Worm (Caenorhabditis elegans) whole organism, L1 larva: ENCODE measurements around the gene W08E12.2.
A peak's percentile ranks its signal among the peaks of the same experiment; 100 is the strongest.
"Not testable (repeated sequence)": the region's sequence is repeated elsewhere in the genome, so short reads cannot be mapped to it uniquely, and the experiment has no call there.

Source experiments
- C16A3.4 ChIP-seq: fragments of 150-350 bp; optimal IDR thresholded peaks from 2 replicates; lab custom pipeline; 2014; ENCODE audit warnings: missing biosample characterization, missing genetic modification characterization
- C34B4.2 ChIP-seq: sonication (generic microtip); optimal IDR thresholded peaks from 2 replicates; lab custom pipeline; 2017; ENCODE audit warnings: mild to moderate bottlenecking, missing genetic modification characterization, missing compliant biosample characterization
- F16B12.6 ChIP-seq: fragments of 150-350 bp; optimal IDR thresholded peaks from 2 replicates; lab custom pipeline; 2014; ENCODE audit warnings: missing biosample characterization, missing genetic modification characterization
- ceh-63 ChIP-seq: fragments of 200-800 bp; sonication (Bioruptor generic); optimal IDR thresholded peaks from 2 replicates; lab custom pipeline; 2018; ENCODE audit warnings: mild to moderate bottlenecking, missing genetic modification characterization, missing compliant biosample characterization
- ceh-82 ChIP-seq, 3 experiments: fragments of 150-350 bp in 1 of 3; sonication (generic microtip) in 2 of 3; optimal IDR thresholded peaks; 2 replicates each; lab custom pipeline; 2014 to 2017; ENCODE audit warnings: missing biosample characterization in 3 of 3, missing genetic modification characterization in 3 of 3
- ceh-90 ChIP-seq: sonication (generic microtip); optimal IDR thresholded peaks from 2 replicates; lab custom pipeline; 2016; ENCODE audit warnings: missing genetic modification characterization, missing compliant biosample characterization
- efl-1 ChIP-seq, 4 experiments: fragments of 150-350 bp; optimal IDR thresholded peaks in 3 of 4; peaks in 1 of 4; 1 replicate in 1 of 4; 2 replicates in 3 of 4; lab custom pipeline; 2014; ENCODE audit warnings: missing biosample characterization in 2 of 4, missing genetic modification characterization in 2 of 4, missing genetic modification reagents in 2 of 4
- egl-27 ChIP-seq, 2 experiments: fragments of 150-350 bp in 1 of 2; sonication (generic microtip); optimal IDR thresholded peaks; 3 replicates each; lab custom pipeline; 2017 to 2018; ENCODE audit warnings: missing biosample characterization in 2 of 2, missing genetic modification characterization in 2 of 2, missing genetic modification reagents in 2 of 2
- ets-5 ChIP-seq: fragments of 200-800 bp; sonication (Bioruptor generic); IDR thresholded peaks from 2 replicates; pipeline ENCODE4 v1.3.6; 2022; ENCODE audit warnings: missing genetic modification characterization, missing compliant biosample characterization
- fkh-10 ChIP-seq: sonication (generic microtip); optimal IDR thresholded peaks from 2 replicates; lab custom pipeline; 2017; ENCODE audit warnings: missing biosample characterization, missing genetic modification reagents, missing genetic modification characterization
- hlh-17 ChIP-seq: fragments of 200-800 bp; sonication (Bioruptor generic); optimal IDR thresholded peaks from 2 replicates; lab custom pipeline; 2018; ENCODE audit warnings: missing genetic modification characterization, mild to moderate bottlenecking, missing compliant biosample characterization, moderate library complexity, borderline replicate concordance
- hlh-4 ChIP-seq: sonication (generic microtip); optimal IDR thresholded peaks from 2 replicates; lab custom pipeline; 2016; ENCODE audit warnings: mild to moderate bottlenecking, missing genetic modification characterization, missing compliant biosample characterization
- jun-1 ChIP-seq: fragments of 150-350 bp; optimal IDR thresholded peaks from 2 replicates; lab custom pipeline; 2014; ENCODE audit warnings: missing biosample characterization, missing genetic modification reagents, missing genetic modification characterization
- lin-15B ChIP-seq: fragments of 150-350 bp; sonication (generic microtip); optimal IDR thresholded peaks from 3 replicates; lab custom pipeline; 2014; ENCODE audit warnings: missing biosample characterization, missing genetic modification characterization
- lin-39 ChIP-seq: fragments of 150-350 bp; optimal IDR thresholded peaks from 2 replicates; lab custom pipeline; 2014; ENCODE audit warnings: missing biosample characterization, missing genetic modification reagents, missing genetic modification characterization
- lir-3 ChIP-seq: sonication (generic microtip); optimal IDR thresholded peaks from 2 replicates; lab custom pipeline; 2016; ENCODE audit warnings: mild to moderate bottlenecking, missing genetic modification characterization, moderate library complexity, missing compliant biosample characterization; ENCODE audit not compliant: poor library complexity
- lsy-2 ChIP-seq, 2 experiments: fragments of 150-350 bp; optimal IDR thresholded peaks; 2 replicates each; lab custom pipeline; 2014; ENCODE audit warnings: missing biosample characterization in 2 of 2, missing genetic modification characterization in 2 of 2
- nhr-71 ChIP-seq: sonication (generic microtip); optimal IDR thresholded peaks from 2 replicates; lab custom pipeline; 2016; ENCODE audit warnings: mild to moderate bottlenecking, missing genetic modification characterization, moderate library complexity, missing compliant biosample characterization
- nhr-76 ChIP-seq: sonication (generic microtip); optimal IDR thresholded peaks from 2 replicates; lab custom pipeline; 2017; ENCODE audit warnings: missing biosample characterization, missing genetic modification characterization
- nhr-84 ChIP-seq: sonication (generic microtip); optimal IDR thresholded peaks from 2 replicates; lab custom pipeline; 2017; ENCODE audit warnings: missing biosample characterization, missing genetic modification characterization
- pag-3 ChIP-seq: sonication (generic microtip); optimal IDR thresholded peaks from 2 replicates; lab custom pipeline; 2017; ENCODE audit warnings: missing genetic modification characterization, mild to moderate bottlenecking, missing compliant biosample characterization, antibody characterized with exemption, borderline replicate concordance; ENCODE audit not compliant: insufficient read depth
- pax-3 ChIP-seq: fragments of 200-800 bp; sonication (Bioruptor generic); optimal IDR thresholded peaks from 2 replicates; lab custom pipeline; 2018; ENCODE audit warnings: mild to moderate bottlenecking, missing genetic modification characterization, moderate library complexity, missing compliant biosample characterization
- pqm-1 ChIP-seq: sonication (generic microtip); optimal IDR thresholded peaks from 3 replicates; lab custom pipeline; 2017; ENCODE audit warnings: missing biosample characterization, missing genetic modification characterization
- sup-37 ChIP-seq: fragments of 200-800 bp; sonication (Bioruptor generic); optimal IDR thresholded peaks from 2 replicates; lab custom pipeline; 2018; ENCODE audit warnings: mild to moderate bottlenecking, missing genetic modification characterization, missing compliant biosample characterization
- swsn-7 ChIP-seq: sonication (generic microtip); optimal IDR thresholded peaks from 2 replicates; lab custom pipeline; 2016; ENCODE audit warnings: missing genetic modification characterization, missing compliant biosample characterization
- tlp-1 ChIP-seq: fragments of 150-350 bp; optimal IDR thresholded peaks from 2 replicates; lab custom pipeline; 2014; ENCODE audit warnings: missing biosample characterization, missing genetic modification characterization
- unc-62 ChIP-seq: fragments of 150-350 bp; optimal IDR thresholded peaks from 2 replicates; lab custom pipeline; 2014; ENCODE audit warnings: missing biosample characterization, missing genetic modification reagents, missing genetic modification characterization
- xbp-1 ChIP-seq: sonication (generic microtip); optimal IDR thresholded peaks from 2 replicates; lab custom pipeline; 2016; ENCODE audit warnings: missing genetic modification characterization, missing compliant biosample characterization
- ztf-11 ChIP-seq, 2 experiments: sonication (generic microtip); optimal IDR thresholded peaks; 2 replicates each; lab custom pipeline; 2016 to 2017; ENCODE audit warnings: missing genetic modification characterization in 2 of 2, missing biosample characterization in 1 of 2, missing compliant biosample characterization in 1 of 2
- ztf-4 ChIP-seq: fragments of 150-350 bp; optimal IDR thresholded peaks from 2 replicates; lab custom pipeline; 2014; ENCODE audit warnings: missing biosample characterization, missing genetic modification characterization

W08E12.2 gene

ce11 chrIV:3300492-3300891 is 5.2 kb upstream of the W08E12.2 start, which contains the start of gene W08E12.5:
Gene W08E12.5, plus strand, starts transcription at chrIV:3300792.
- TF ChIP-seq hlh-17 (GFP tag; lab: Kevin White, UChicago) (no peak), efl-1 (optimal IDR thresholded peaks at IDR 0.05; lab: Kevin White, UChicago) (no peak), efl-1 (GFP tag; optimal IDR thresholded peaks at IDR 0.05 in 1 of 2; lab: Kevin White, UChicago) (peak in 1 of 2 experiments; percentile 50)

- TF ChIP-seq C16A3.4, lin-39, F16B12.6 (tag; lab: Kevin White, UChicago): not testable (repeated sequence)
- TF ChIP-seq, all 84 proteins: peak for 0; not testable (repeated sequence) for 84
Observed at ce11 chrIV:3302058-3302457, 3.6 kb upstream of the W08E12.2 start, which contains the start of gene W08E12.4. Gene W08E12.4, plus strand, starts transcription at chrIV:3302358.

- not testable (repeated sequence) for TF ChIP-seq lin-15B (tag; lab: Kevin White, UChicago); egl-27 (tag; optimal IDR thresholded peaks at IDR 0.05; lab: Kevin White, UChicago); pqm-1 (tag; lab: Kevin White, UChicago)
Observed at ce11 chrIV:3303690-3304089, 2.0 kb upstream of the W08E12.2 start, which contains the start of gene idpp-12. Gene idpp-12, plus strand, starts transcription at chrIV:3303990.

ce11 chrIV:3307463-3307862 is 1.8 kb downstream of the W08E12.2 start, which contains the start of gene W08E12.9:
Gene W08E12.9, minus strand, starts transcription at chrIV:3307563.
- TF ChIP-seq xbp-1 (tag; lab: Kevin White, UChicago) (no peak), lsy-2 (tag; optimal IDR thresholded peaks at IDR 0.05; lab: Kevin White, UChicago) (no peak), ets-5 (GFP tag; lab: Robert Waterston, UW) (no peak), nhr-71 (no peak), jun-1 (tag; lab: Kevin White, UChicago) (no peak), nhr-76 (no peak), hlh-4 (tag; lab: Kevin White, UChicago) (no peak), nhr-84 (tag; lab: Kevin White, UChicago) (no peak), unc-62 (GFP tag; lab: Kevin White, UChicago) (no peak), lir-3 (no peak), ceh-82 (tag; optimal IDR thresholded peaks at IDR 0.05; lab: Kevin White, UChicago) (no peak), swsn-7 (tag; lab: Kevin White, UChicago) (no peak), pax-3 (tag; lab: Kevin White, UChicago) (no peak), ztf-11 (tag; optimal IDR thresholded peaks at IDR 0.05; lab: Kevin White, UChicago) (no peak), tlp-1 (tag; lab: Kevin White, UChicago) (no peak), pag-3 (tag; lab: Kevin White, UChicago) (no peak), ceh-63 (GFP tag; lab: Kevin White, UChicago) (no peak), sup-37 (GFP tag; lab: Kevin White, UChicago) (no peak), fkh-10 (GFP tag; lab: Kevin White, UChicago) (no peak), ceh-90 (tag; lab: Kevin White, UChicago) (no peak)

- no peak for TF ChIP-seq ztf-4 (tag; lab: Kevin White, UChicago)
- TF ChIP-seq efl-1 (optimal IDR thresholded peaks at IDR 0.05; lab: Kevin White, UChicago) = no peak
- peak in 1 of 2 experiments; percentile 94 for TF ChIP-seq efl-1 (GFP tag; optimal IDR thresholded peaks at IDR 0.05 in 1 of 2; lab: Kevin White, UChicago)
- no peak for TF ChIP-seq pag-3 (tag; lab: Kevin White, UChicago)
- no peak for TF ChIP-seq F16B12.6 (tag; lab: Kevin White, UChicago)
- no peak for TF ChIP-seq C34B4.2 (tag; lab: Kevin White, UChicago)
- TF ChIP-seq pqm-1 (tag; lab: Kevin White, UChicago) = no peak
Observed at ce11 chrIV:3308885-3309284, 3.2 kb downstream of the W08E12.2 start.
